Worm (Caenorhabditis elegans): ENCODE data around the gene znf-474.

znf-474 gene

ce11 chrX:12149638-12150137 is at the start of gene znf-474:
Gene znf-474 (plus strand): TSS chrX:12149924.
- TF ChIP-seq W03F9.2 (tag; optimal IDR thresholded peaks at IDR 0.05) (no peak), him-1 (tag; optimal IDR thresholded peaks at IDR 0.05) (no peak), dao-5 (tag; optimal IDR thresholded peaks at IDR 0.05) (no peak)

ce11 chrX:12103712-12104111 is 46.0 kb upstream of the znf-474 start, which contains the start of gene W03G11.3:
Gene W03G11.3 (minus strand): TSS chrX:12103812.
- TF ChIP-seq him-1 (tag; optimal IDR thresholded peaks at IDR 0.05), result no peak
- TF ChIP-seq W03F9.2 (tag; optimal IDR thresholded peaks at IDR 0.05), result no peak
- TF ChIP-seq dao-5 (tag; optimal IDR thresholded peaks at IDR 0.05), result no peak

ce11 chrX:12104630-12105029 is 45.1 kb upstream of the znf-474 start, which contains the start of gene col-181:
Gene col-181 (plus strand): TSS chrX:12104930.
- TF ChIP-seq W03F9.2 (tag; optimal IDR thresholded peaks at IDR 0.05) (no peak), him-1 (tag; optimal IDR thresholded peaks at IDR 0.05) (no peak), dao-5 (tag; optimal IDR thresholded peaks at IDR 0.05) (no peak)

DNA sequence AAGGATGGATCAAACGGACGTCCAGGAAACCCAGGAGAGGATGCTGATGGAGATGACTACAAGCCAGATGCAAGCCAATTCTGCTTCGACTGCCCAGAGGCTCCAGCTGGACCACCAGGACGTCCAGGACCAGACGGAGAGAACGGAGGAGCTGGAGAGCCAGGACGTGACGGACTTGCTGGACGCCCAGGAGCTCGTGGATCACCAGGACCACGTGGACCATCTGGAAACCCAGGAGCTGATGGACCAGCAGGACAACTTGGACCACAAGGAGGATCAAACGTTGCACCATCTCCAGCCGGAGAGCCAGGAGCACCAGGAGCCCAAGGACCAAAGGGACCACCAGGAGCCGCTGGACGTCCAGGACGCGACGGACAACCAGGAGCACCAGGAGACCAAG is 44.3 kb upstream of the znf-474 start:
- TF ChIP-seq W03F9.2 (tag; optimal IDR thresholded peaks at IDR 0.05) (no peak), him-1 (tag; optimal IDR thresholded peaks at IDR 0.05) (no peak), dao-5 (tag; optimal IDR thresholded peaks at IDR 0.05) (no peak)

ce11 chrX:12106004-12106403 is 43.7 kb upstream of the znf-474 start:
- TF ChIP-seq him-1 (tag; optimal IDR thresholded peaks at IDR 0.05) (peak; percentile 89), dao-5 (tag; optimal IDR thresholded peaks at IDR 0.05) (peak; percentile 56), W03F9.2 (tag; optimal IDR thresholded peaks at IDR 0.05) (peak; percentile 8)

DNA sequence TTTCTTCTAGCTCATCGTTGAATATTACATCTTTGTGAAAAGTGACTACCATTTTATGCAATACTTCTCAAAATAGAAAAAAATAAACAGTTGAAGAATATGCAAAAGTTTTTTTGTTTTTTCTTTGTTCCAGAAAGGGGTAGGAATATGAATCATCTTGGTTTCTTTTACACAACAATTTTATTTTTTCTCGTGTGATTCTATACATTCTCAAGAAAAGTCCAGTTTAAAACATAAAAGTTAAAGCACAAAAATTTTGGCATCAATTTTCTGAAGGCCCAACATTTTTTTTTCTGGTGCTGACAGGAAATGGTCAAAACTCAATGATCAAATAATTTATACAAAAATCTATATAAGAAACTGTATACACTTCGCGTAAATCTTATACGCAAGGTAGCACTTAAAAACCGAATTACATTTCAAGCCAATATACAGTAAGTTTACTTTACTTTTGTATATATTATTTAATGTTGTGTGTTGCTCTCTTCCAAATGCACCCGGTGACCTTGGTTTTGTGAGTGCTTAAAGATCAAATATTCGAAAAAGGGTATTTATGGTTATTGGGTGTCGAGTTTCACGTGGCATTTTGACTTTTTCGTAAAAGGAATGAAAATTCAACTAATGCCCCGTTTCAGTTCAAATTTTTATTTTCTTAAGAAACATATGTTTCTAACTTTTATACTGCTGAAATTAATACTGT is 41.1 kb upstream of the znf-474 start, which contains the start of the genes W03G11.2 and lgc-13:
TSS of gene W03G11.2 (minus strand) at position 101 of the 700 bp plus-strand sequence.
TSS of gene lgc-13 (plus strand) at position 650 of the 700 bp plus-strand sequence.
- TF ChIP-seq W03F9.2 (tag; optimal IDR thresholded peaks at IDR 0.05), result no peak
- TF ChIP-seq dao-5 (tag; optimal IDR thresholded peaks at IDR 0.05), result no peak
- no peak for TF ChIP-seq him-1 (tag; optimal IDR thresholded peaks at IDR 0.05)

DNA sequence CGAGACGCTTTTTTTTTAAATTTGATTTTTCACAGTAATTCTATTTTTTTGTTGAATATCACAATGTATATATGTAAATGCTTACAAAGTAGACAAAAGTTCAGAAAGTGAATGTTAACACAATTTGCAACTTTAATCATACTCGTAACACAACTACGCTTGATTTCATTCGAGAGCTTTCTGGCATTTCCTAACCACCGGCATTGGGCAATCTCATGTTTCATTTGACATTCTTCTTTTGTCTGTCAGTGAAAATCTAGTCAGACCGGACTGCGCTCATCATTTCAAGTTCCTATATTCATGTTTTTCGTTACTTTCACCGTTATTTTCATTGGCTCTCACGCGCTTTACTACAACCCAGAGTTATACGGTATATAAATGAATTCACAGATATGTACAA is 38.5 kb upstream of the znf-474 start, which contains the start of gene lgc-14:
TSS of gene lgc-14 (plus strand) at position 301 of the 400 bp plus-strand sequence.
- TF ChIP-seq him-1 (tag; optimal IDR thresholded peaks at IDR 0.05) (no peak), dao-5 (tag; optimal IDR thresholded peaks at IDR 0.05) (no peak), W03F9.2 (tag; optimal IDR thresholded peaks at IDR 0.05) (no peak)

ce11 chrX:12114024-12114423 is 35.7 kb upstream of the znf-474 start, which contains the start of gene lgc-15:
Gene lgc-15 (plus strand): TSS chrX:12114324.
- TF ChIP-seq dao-5 (tag; optimal IDR thresholded peaks at IDR 0.05) (no peak), him-1 (tag; optimal IDR thresholded peaks at IDR 0.05) (no peak), W03F9.2 (tag; optimal IDR thresholded peaks at IDR 0.05) (no peak)

- no peak for TF ChIP-seq dao-5 (tag; optimal IDR thresholded peaks at IDR 0.05)
- TF ChIP-seq him-1 (tag; optimal IDR thresholded peaks at IDR 0.05), result no peak
- TF ChIP-seq W03F9.2 (tag; optimal IDR thresholded peaks at IDR 0.05), result no peak
Observed at ce11 chrX:12118340-12118739, 31.4 kb upstream of the znf-474 start, which contains the start of gene lgc-16. Gene lgc-16 (plus strand): TSS chrX:12118640.

DNA sequence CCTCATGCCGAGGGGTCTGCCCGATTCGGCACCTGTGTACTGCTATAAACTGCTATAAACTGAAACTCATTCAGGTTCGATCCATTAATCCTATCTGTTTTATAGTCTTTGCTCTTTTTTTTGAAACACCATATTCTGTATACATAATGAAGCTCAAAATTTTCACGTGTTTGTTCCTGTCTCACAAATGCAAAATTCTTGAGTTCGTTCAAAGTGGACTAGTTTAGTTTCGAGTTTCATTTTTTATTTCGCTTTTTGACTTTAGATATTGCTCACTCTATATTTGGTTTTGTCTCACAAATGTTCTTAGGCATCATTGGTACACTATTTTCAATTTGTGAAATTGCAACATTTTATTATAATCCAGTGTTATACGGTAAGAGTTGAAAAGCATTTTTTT is 28.4 kb upstream of the znf-474 start, which contains the start of gene lgc-17:
TSS of gene lgc-17 (plus strand) at position 301 of the 400 bp plus-strand sequence.
- TF ChIP-seq W03F9.2 (tag; optimal IDR thresholded peaks at IDR 0.05), result no peak
- no peak for TF ChIP-seq him-1 (tag; optimal IDR thresholded peaks at IDR 0.05)
- no peak for TF ChIP-seq dao-5 (tag; optimal IDR thresholded peaks at IDR 0.05)

DNA sequence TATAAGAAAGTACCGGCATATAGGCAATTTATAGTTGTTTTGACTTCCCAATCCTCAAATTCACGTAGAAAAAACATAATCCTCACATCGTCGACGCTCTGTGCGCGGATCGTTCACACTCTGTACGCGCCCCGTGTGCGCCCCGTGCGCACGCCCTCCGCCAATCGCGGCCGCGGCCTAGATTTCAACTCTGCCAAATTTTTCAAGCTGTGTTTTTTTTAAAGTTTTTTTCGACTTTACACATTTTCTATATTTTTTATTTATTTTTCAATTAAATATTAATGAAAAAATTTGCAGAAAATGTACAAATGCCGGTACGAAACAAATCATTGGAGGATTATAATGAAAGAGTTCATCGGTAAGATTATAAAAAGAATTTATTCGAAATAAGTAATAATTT is 26.6 kb upstream of the znf-474 start, which contains the start of gene T01H10.11:
TSS of gene T01H10.11 (plus strand) at position 301 of the 400 bp plus-strand sequence.
- TF ChIP-seq him-1 (tag; optimal IDR thresholded peaks at IDR 0.05) (no peak), dao-5 (tag; optimal IDR thresholded peaks at IDR 0.05) (no peak), W03F9.2 (tag; optimal IDR thresholded peaks at IDR 0.05) (no peak)

ce11 chrX:12125308-12125707 is 24.4 kb upstream of the znf-474 start, which contains the start of gene lgc-18:
Gene lgc-18 (plus strand): TSS chrX:12125608.
- TF ChIP-seq W03F9.2 (tag; optimal IDR thresholded peaks at IDR 0.05) (no peak), dao-5 (tag; optimal IDR thresholded peaks at IDR 0.05) (no peak), him-1 (tag; optimal IDR thresholded peaks at IDR 0.05) (no peak)

DNA sequence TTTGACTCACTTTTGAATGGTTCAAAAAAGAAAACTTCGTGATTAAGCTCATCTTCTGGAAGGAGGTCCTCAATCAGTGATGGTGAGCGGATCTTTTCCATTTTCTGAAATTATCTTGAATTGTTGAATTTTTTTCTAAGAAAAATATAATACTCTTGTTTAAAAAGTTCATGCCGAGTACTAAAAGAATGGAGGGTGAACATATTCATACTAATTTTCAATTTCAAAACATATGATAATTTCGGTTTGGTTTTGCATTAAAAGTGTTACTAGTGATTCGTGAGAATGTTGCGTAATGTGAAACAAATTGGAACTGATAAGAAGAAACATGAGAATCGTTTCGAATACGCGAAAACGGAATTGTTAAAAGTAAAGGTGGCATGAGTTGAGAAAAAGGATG is 8.7 kb upstream of the znf-474 start, which contains the start of gene lyst-1:
TSS of gene lyst-1 (minus strand) at position 101 of the 400 bp plus-strand sequence.
- TF ChIP-seq him-1 (tag; optimal IDR thresholded peaks at IDR 0.05), result no peak

- TF ChIP-seq W03F9.2 (tag; optimal IDR thresholded peaks at IDR 0.05), result no peak
- TF ChIP-seq dao-5 (tag; optimal IDR thresholded peaks at IDR 0.05), result no peak
- TF ChIP-seq him-1 (tag; optimal IDR thresholded peaks at IDR 0.05), result no peak
Observed at ce11 chrX:12142569-12142968, 7.2 kb upstream of the znf-474 start, which contains the start of gene M153.3. Gene M153.3 (plus strand): TSS chrX:12142869.

Data from whole organism, L4/young adult.